Fruit fly (Drosophila melanogaster): Measurements from ENCODE around the gene Dlip1.

The Dlip1 gene

DNA sequence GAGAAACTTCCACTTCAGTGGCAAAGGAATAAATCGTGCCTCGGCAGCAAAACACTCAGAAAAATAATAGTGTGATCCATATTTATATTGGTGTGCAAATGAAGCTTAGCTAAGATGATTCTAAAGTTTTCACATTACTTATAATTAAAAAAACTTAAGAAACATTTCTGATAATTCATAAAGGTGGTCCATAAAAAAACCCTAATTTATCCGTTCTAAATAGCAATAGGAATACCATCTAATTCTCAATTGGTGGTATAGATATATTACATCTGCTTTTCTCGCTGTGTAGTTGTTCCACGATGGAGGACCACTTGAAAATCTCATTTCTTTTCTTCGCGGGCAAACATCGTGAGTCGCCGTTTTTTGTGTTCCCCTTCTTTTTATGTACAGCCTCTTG lies 3.3 kb upstream of the Dlip1 start:
- no peak for TF ChIP-seq ovo (GFP tag; optimal IDR thresholded peaks at IDR 0.05)
- TF ChIP-seq CG14711 (tag; optimal IDR thresholded peaks at IDR 0.05), result peak; percentile 72
- TF ChIP-seq CG7045 (GFP tag; optimal IDR thresholded peaks at IDR 0.05), result peak; percentile 65
- no peak for TF ChIP-seq Hr96 (GFP tag; optimal IDR thresholded peaks at IDR 0.05)
- peak; percentile 51 for TF ChIP-seq kay (GFP tag; ENCODE audit: borderline replicate concordance)
- peak; percentile 39 for TF ChIP-seq Clk (GFP tag; optimal IDR thresholded peaks at IDR 0.05)
- TF ChIP-seq toe (GFP tag; optimal IDR thresholded peaks at IDR 0.05), result peak; percentile 39
- TF ChIP-seq CG33017 (tag; optimal IDR thresholded peaks at IDR 0.05), result peak; percentile 45
- peak; percentile 55 for TF ChIP-seq CG12768 (GFP tag; optimal IDR thresholded peaks at IDR 0.05)
- no peak for TF ChIP-seq CG5204 (GFP tag; optimal IDR thresholded peaks at IDR 0.05)
- TF ChIP-seq CG7101 (tag; optimal IDR thresholded peaks at IDR 0.05), result peak; percentile 55
- peak; percentile 33 for TF ChIP-seq CG1620 (GFP tag; optimal IDR thresholded peaks at IDR 0.05)

DNA sequence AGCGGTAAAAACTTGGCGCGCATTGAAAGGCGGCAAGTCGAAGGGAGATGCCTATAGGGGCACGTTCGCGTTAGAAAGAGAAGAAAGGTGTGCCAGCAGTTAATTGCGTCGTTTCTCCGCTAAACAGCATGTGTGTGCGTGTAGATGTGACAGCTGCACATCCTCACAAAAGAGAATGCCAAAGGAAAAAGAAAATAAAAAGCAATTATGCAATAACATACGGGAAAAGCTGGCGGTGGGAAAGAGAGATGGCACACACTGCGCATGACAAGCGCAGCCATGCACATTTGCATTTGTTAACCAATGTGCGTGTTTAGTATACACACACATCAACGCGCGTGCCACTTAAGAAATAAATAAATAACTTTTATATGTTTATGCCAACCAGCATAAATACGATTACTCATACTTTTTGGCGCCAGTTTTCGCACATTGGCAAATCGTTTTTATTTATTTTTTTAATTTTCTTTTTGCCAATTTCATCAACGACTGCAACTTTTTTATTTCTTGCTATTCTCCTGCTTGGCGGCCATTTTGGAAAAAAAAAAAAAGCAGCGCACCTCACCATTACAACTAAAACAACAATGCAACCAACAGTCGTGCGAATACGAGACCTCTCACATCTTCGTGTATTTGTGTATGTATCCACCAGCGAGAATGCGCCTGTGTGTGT lies 2.6 kb upstream of the Dlip1 start:
- TF ChIP-seq CG7045 (GFP tag; optimal IDR thresholded peaks at IDR 0.05) (no peak), CG1620 (GFP tag; optimal IDR thresholded peaks at IDR 0.05) (no peak), cic (GFP tag; optimal IDR thresholded peaks at IDR 0.05) (peak; percentile 58), Crg-1 (GFP tag; optimal IDR thresholded peaks at IDR 0.05) (no peak), toe (GFP tag; optimal IDR thresholded peaks at IDR 0.05) (no peak), CG33017 (tag; optimal IDR thresholded peaks at IDR 0.05) (no peak), Clk (GFP tag; optimal IDR thresholded peaks at IDR 0.05) (no peak), CG11617 (GFP tag; optimal IDR thresholded peaks at IDR 0.05) (no peak), CG7101 (tag; optimal IDR thresholded peaks at IDR 0.05) (peak; percentile 7), pad (GFP tag; optimal IDR thresholded peaks at IDR 0.05) (peak; percentile 93), ovo (GFP tag; optimal IDR thresholded peaks at IDR 0.05) (peak; percentile 76), Hr96 (GFP tag; optimal IDR thresholded peaks at IDR 0.05) (no peak), Mnt (GFP tag; optimal IDR thresholded peaks at IDR 0.05) (peak; percentile 94), tj (GFP tag; optimal IDR thresholded peaks at IDR 0.05) (peak; percentile 89), CG14711 (tag; optimal IDR thresholded peaks at IDR 0.05) (no peak), CG12768 (GFP tag; optimal IDR thresholded peaks at IDR 0.05) (no peak), bab1 (GFP tag; optimal IDR thresholded peaks at IDR 0.05) (peak; percentile 37), CG5204 (GFP tag; optimal IDR thresholded peaks at IDR 0.05) (no peak), cnc (optimal IDR thresholded peaks at IDR 0.05) (no peak), kay (GFP tag; ENCODE audit: borderline replicate concordance) (peak; percentile 91)

- TF ChIP-seq bab1 (GFP tag; optimal IDR thresholded peaks at IDR 0.05) (peak; percentile 76), kay (GFP tag; ENCODE audit: borderline replicate concordance) (no peak), Mnt (GFP tag; optimal IDR thresholded peaks at IDR 0.05) (peak; percentile 55), pad (GFP tag; optimal IDR thresholded peaks at IDR 0.05) (no peak), tj (GFP tag; optimal IDR thresholded peaks at IDR 0.05) (no peak), cnc (optimal IDR thresholded peaks at IDR 0.05) (no peak), CG14711 (tag; optimal IDR thresholded peaks at IDR 0.05) (peak; percentile 14), CG33017 (tag; optimal IDR thresholded peaks at IDR 0.05) (no peak), Hr96 (GFP tag; optimal IDR thresholded peaks at IDR 0.05) (no peak), CG5204 (GFP tag; optimal IDR thresholded peaks at IDR 0.05) (no peak), CG7101 (tag; optimal IDR thresholded peaks at IDR 0.05) (peak; percentile 33), CG12768 (GFP tag; optimal IDR thresholded peaks at IDR 0.05) (no peak), toe (GFP tag; optimal IDR thresholded peaks at IDR 0.05) (no peak), CG7045 (GFP tag; optimal IDR thresholded peaks at IDR 0.05) (no peak), CG1620 (GFP tag; optimal IDR thresholded peaks at IDR 0.05) (peak; percentile 60), CG11617 (GFP tag; optimal IDR thresholded peaks at IDR 0.05) (peak; percentile 72), Crg-1 (GFP tag; optimal IDR thresholded peaks at IDR 0.05) (peak; percentile 23), ovo (GFP tag; optimal IDR thresholded peaks at IDR 0.05) (peak; percentile 37), cic (GFP tag; optimal IDR thresholded peaks at IDR 0.05) (no peak), Clk (GFP tag; optimal IDR thresholded peaks at IDR 0.05) (no peak)
These were observed 2.0 kb upstream of the Dlip1 start, which contains the start of gene His3.3B for dm6 chrX:9156388-9156823. His3.3B (minus strand) TSS chrX:9156669.

dm6 chrX:9159736-9160135 lies 1.3 kb downstream of the Dlip1 start, which contains the start of gene NdufA3:
NdufA3 (minus strand) TSS chrX:9160052.
- no peak for TF ChIP-seq pad (GFP tag; optimal IDR thresholded peaks at IDR 0.05)
- TF ChIP-seq CG5204 (GFP tag; optimal IDR thresholded peaks at IDR 0.05), result no peak
- no peak for TF ChIP-seq CG7101 (tag; optimal IDR thresholded peaks at IDR 0.05)
- TF ChIP-seq Crg-1 (GFP tag; optimal IDR thresholded peaks at IDR 0.05), result no peak
- TF ChIP-seq CG33017 (tag; optimal IDR thresholded peaks at IDR 0.05), result no peak
- TF ChIP-seq tj (GFP tag; optimal IDR thresholded peaks at IDR 0.05), result no peak
- no peak for TF ChIP-seq CG12768 (GFP tag; optimal IDR thresholded peaks at IDR 0.05)
- TF ChIP-seq Clk (GFP tag; optimal IDR thresholded peaks at IDR 0.05), result no peak
- TF ChIP-seq ovo (GFP tag; optimal IDR thresholded peaks at IDR 0.05), result no peak
- no peak for TF ChIP-seq CG1620 (GFP tag; optimal IDR thresholded peaks at IDR 0.05)
- peak; percentile 10 for TF ChIP-seq Mnt (GFP tag; optimal IDR thresholded peaks at IDR 0.05)
- TF ChIP-seq CG14711 (tag; optimal IDR thresholded peaks at IDR 0.05), result no peak
- peak; percentile 80 for TF ChIP-seq bab1 (GFP tag; optimal IDR thresholded peaks at IDR 0.05)

dm6 chrX:9161912-9162311 lies 3.5 kb downstream of the Dlip1 start, which contains the start of the genes Zpr1 and CG44532:
Zpr1 (minus strand) TSS chrX:9162090.
CG44532 (plus strand) TSS chrX:9162092.
- TF ChIP-seq CG7101 (tag; optimal IDR thresholded peaks at IDR 0.05) (no peak), Mnt (GFP tag; optimal IDR thresholded peaks at IDR 0.05) (peak; percentile 63), pad (GFP tag; optimal IDR thresholded peaks at IDR 0.05) (no peak), cnc (optimal IDR thresholded peaks at IDR 0.05) (no peak)

DNA sequence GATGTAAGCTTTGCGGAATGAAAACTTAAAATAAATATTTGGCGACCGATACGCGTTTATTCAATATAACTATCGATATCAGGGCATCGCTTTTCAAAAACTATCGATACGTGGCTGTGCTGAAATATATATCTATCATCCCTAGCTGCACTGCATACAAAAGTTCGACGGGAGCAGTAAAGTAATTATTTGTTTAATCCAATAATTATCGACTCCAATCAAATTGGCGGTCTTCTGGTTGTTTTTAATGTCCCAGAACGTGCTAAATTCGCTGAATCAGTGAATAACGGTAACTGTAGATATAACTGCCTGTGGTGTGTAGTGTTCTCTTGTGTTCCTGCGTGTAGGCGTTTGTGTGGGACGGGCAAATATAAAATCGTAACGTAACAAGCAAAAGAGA lies 4.7 kb downstream of the Dlip1 start, which contains the start of gene mei-P26:
Gene mei-P26, plus strand, starts transcription at position 146 of the 400 bp plus-strand sequence.
- TF ChIP-seq tj (GFP tag; optimal IDR thresholded peaks at IDR 0.05) (no peak), cic (GFP tag; optimal IDR thresholded peaks at IDR 0.05) (no peak), CG7045 (GFP tag; optimal IDR thresholded peaks at IDR 0.05) (no peak), Crg-1 (GFP tag; optimal IDR thresholded peaks at IDR 0.05) (peak; percentile 10), CG12768 (GFP tag; optimal IDR thresholded peaks at IDR 0.05) (no peak), bab1 (GFP tag; optimal IDR thresholded peaks at IDR 0.05) (peak; percentile 79), CG14711 (tag; optimal IDR thresholded peaks at IDR 0.05) (peak; percentile 37), Hr96 (GFP tag; optimal IDR thresholded peaks at IDR 0.05) (no peak), Mnt (GFP tag; optimal IDR thresholded peaks at IDR 0.05) (peak; percentile 37), ovo (GFP tag; optimal IDR thresholded peaks at IDR 0.05) (peak; percentile 11)
